Fruit fly (Drosophila melanogaster): ENCODE data around the gene Rac1.

Gene Rac1

DNA sequence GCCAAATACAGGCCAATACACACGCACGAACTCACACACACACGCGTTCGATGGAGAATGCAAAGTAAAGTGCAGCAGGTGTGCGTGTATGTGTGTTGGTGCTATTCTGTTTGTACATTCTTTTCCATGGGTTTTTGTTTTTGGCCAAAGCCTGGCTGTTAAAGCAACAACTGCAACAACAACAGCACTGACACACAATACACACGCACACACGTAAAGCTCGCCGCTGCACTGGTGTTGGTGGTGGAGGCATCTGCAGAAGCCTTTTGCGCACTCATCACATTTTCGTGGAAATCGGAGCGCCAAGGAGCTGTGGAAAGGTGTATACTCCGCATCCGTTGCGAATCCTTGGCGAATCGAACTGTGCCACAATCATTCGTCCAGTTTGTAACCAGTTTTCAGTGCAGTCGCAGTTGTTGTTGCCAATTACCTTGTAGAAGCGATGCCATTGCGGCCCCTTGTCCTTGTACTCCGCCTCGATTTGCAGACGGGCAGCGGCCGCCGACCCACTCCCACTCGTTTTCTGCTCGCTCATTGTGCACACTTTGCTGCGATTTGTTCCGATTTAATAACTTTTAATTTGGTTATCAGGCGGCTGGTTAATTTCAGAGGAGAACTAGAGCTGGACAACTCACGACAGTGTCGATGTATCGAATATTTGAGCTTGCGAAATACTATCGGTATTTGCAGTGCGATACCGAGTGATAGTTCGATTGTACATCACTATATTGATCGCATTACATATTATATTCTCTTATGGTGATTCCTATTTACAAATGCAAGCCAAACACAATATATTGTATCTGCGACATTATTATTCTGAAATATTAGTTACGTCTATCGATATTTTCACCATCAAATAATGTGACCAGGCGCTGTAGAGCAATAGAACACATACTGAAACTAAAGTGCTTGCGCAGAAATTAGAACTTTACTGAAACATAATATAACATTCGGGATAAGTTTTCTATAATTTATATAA lies 47.8 kb upstream of the Rac1 start (continued):
- TF ChIP-seq lola (GFP tag; optimal IDR thresholded peaks at IDR 0.05) = peak in 2 of 3 experiments; percentile 2 to 4
- no peak for TF ChIP-seq btn (GFP tag; optimal IDR thresholded peaks at IDR 0.05)
- TF ChIP-seq Hr51 (GFP tag; optimal IDR thresholded peaks at IDR 0.05) = peak in 1 of 2 experiments; percentile 43
- no peak for TF ChIP-seq fd3F (GFP tag; optimal IDR thresholded peaks at IDR 0.05)
- 0 out of 2 replicates have a peak, but pooled peaks have one; percentile 13 for TF ChIP-seq sob (GFP tag; IDR thresholded peaks at IDR 0.05)
- peak; percentile 31 for TF ChIP-seq Antp (GFP tag; optimal IDR thresholded peaks at IDR 0.05)
- peak; percentile 42 for TF ChIP-seq corto (GFP tag; optimal IDR thresholded peaks at IDR 0.05)
- no peak for TF ChIP-seq CG32767 (GFP tag; IDR thresholded peaks at IDR 0.05)
- TF ChIP-seq CG3847 (GFP tag; IDR thresholded peaks at IDR 0.05) = peak; percentile 57
- no peak for TF ChIP-seq ftz-f1 (GFP tag; optimal IDR thresholded peaks at IDR 0.05)
- TF ChIP-seq Nf-YC (tag; optimal IDR thresholded peaks at IDR 0.05) = peak; percentile 41
- TF ChIP-seq tx (GFP tag; optimal IDR thresholded peaks at IDR 0.05) = peak; percentile 34
- TF ChIP-seq nerfin-1 (tag; optimal IDR thresholded peaks at IDR 0.05) = peak; percentile 15
- TF ChIP-seq az2 (GFP tag; optimal IDR thresholded peaks at IDR 0.05) = peak; percentile 33
- TF ChIP-seq grau (tag; optimal IDR thresholded peaks at IDR 0.05) = peak; percentile 42
- TF ChIP-seq cg (GFP tag; optimal IDR thresholded peaks at IDR 0.05) = peak; percentile 98
- no peak for TF ChIP-seq twi (tag; optimal IDR thresholded peaks at IDR 0.05)
- TF ChIP-seq dmrt11E (tag; optimal IDR thresholded peaks at IDR 0.05) = no peak
- TF ChIP-seq sna (GFP tag; IDR thresholded peaks at IDR 0.05; ENCODE audit: partially characterized antibody) = peak; percentile 97
- no peak for TF ChIP-seq CG30431 (GFP tag; optimal IDR thresholded peaks at IDR 0.05)
- peak; percentile 49 for TF ChIP-seq CG9797 (GFP tag; optimal IDR thresholded peaks at IDR 0.05)
- 0 out of 3 replicates have a peak, but pooled peaks have one; percentile 5 for TF ChIP-seq dysf (GFP tag; IDR thresholded peaks at IDR 0.05)
- TF ChIP-seq CG7839 (tag; optimal IDR thresholded peaks at IDR 0.05) = peak; percentile 42
- peak; percentile 99 for TF ChIP-seq amos (GFP tag; IDR thresholded peaks at IDR 0.05; ENCODE audit: partially characterized antibody)
- TF ChIP-seq tup (GFP tag; optimal IDR thresholded peaks at IDR 0.05) = no peak
- peak; percentile 19 for TF ChIP-seq tap (tag; optimal IDR thresholded peaks at IDR 0.05)
- TF ChIP-seq Max (GFP tag; optimal IDR thresholded peaks at IDR 0.05) = peak; percentile 20
- TF ChIP-seq CG3995 (GFP tag; optimal IDR thresholded peaks at IDR 0.05) = peak; percentile 81
- TF ChIP-seq CG11456 (GFP tag; IDR thresholded peaks at IDR 0.05) = peak; percentile 66; the same call in 1 of the 3 replicates
- peak; percentile 51 for TF ChIP-seq Hr3 (GFP tag; optimal IDR thresholded peaks at IDR 0.05)
- peak; percentile 32 for TF ChIP-seq Dp (GFP tag; optimal IDR thresholded peaks at IDR 0.05)
- TF ChIP-seq ken (GFP tag; IDR thresholded peaks at IDR 0.05) = no peak
- peak; percentile 7 for TF ChIP-seq Bteb2 (GFP tag; optimal IDR thresholded peaks at IDR 0.05)
- peak; percentile 35 for TF ChIP-seq pum (GFP tag; optimal IDR thresholded peaks at IDR 0.05)
- peak; percentile 98 for TF ChIP-seq CG16813 (GFP tag; IDR thresholded peaks at IDR 0.05; ENCODE audit: partially characterized antibody)
- TF ChIP-seq CG1602 (GFP tag; optimal IDR thresholded peaks at IDR 0.05) = peak; percentile 40
- TF ChIP-seq chn (GFP tag; optimal IDR thresholded peaks at IDR 0.05) = peak; percentile 18
- peak; percentile 59 for TF ChIP-seq CG4424 (GFP tag; optimal IDR thresholded peaks at IDR 0.05)
- peak; percentile 69 for TF ChIP-seq CoRest (tag; optimal IDR thresholded peaks at IDR 0.05)
- peak; percentile 70 for TF ChIP-seq row (GFP tag; IDR thresholded peaks at IDR 0.05)
- TF ChIP-seq CG12155 (GFP tag; optimal IDR thresholded peaks at IDR 0.05) = peak; percentile 22
- TF ChIP-seq jumu (GFP tag; optimal IDR thresholded peaks at IDR 0.05) = peak; percentile 40
- TF ChIP-seq HmgZ (tag; optimal IDR thresholded peaks at IDR 0.05) = peak; percentile 40
- TF ChIP-seq CG12236 (GFP tag; optimal IDR thresholded peaks at IDR 0.05) = no peak
- TF ChIP-seq E2f1 (GFP tag; IDR thresholded peaks at IDR 0.05) = peak; percentile 37; the same call in 1 of the 2 replicates
- TF ChIP-seq CG12104 (GFP tag; optimal IDR thresholded peaks at IDR 0.05) = peak; percentile 23
- peak; percentile 21; the same call in 1 of the 2 replicates for TF ChIP-seq ssp (GFP tag; IDR thresholded peaks at IDR 0.05)

All from whole organism, embryonic.